Worm (Caenorhabditis elegans) whole organism, mixed stage, embryonic: Measurements from ENCODE around the gene sra-13.

ENCODE experiments used
- ceh-43 ChIP-seq: fragments of 200-800 bp; sonication (Bioruptor generic); optimal IDR thresholded peaks from 2 replicates; lab custom pipeline; 2018; ENCODE audit warnings: mild to moderate bottlenecking, missing genetic modification characterization, moderate library complexity, missing compliant biosample characterization
- drap-1 ChIP-seq: fragments of 200-800 bp; sonication (Bioruptor generic); optimal IDR thresholded peaks from 3 replicates; lab custom pipeline; 2018; ENCODE audit warnings: mild to moderate bottlenecking, missing genetic modification characterization, missing compliant biosample characterization
- elt-1 ChIP-seq: sonication (generic microtip); optimal IDR thresholded peaks from 2 replicates; lab custom pipeline; 2017; ENCODE audit warnings: missing genetic modification characterization, mild to moderate bottlenecking, missing compliant biosample characterization, antibody characterized with exemption, moderate library complexity, borderline replicate concordance; ENCODE audit not compliant: insufficient read depth
- lsy-2 ChIP-seq: fragments of 150-350 bp; optimal IDR thresholded peaks from 2 replicates; lab custom pipeline; 2014; ENCODE audit warnings: missing biosample characterization, missing genetic modification characterization
- mep-1 ChIP-seq: fragments of 150-350 bp; optimal IDR thresholded peaks from 2 replicates; lab custom pipeline; 2017; ENCODE audit warnings: missing biosample characterization, missing genetic modification reagents, missing genetic modification characterization, inconsistent platforms
- nhr-28 ChIP-seq: fragments of 150-350 bp; optimal IDR thresholded peaks from 2 replicates; lab custom pipeline; 2014; ENCODE audit warnings: missing biosample characterization, missing genetic modification characterization
- snpc-4 ChIP-seq: fragments of 150-350 bp; optimal IDR thresholded peaks from 2 replicates; lab custom pipeline; 2014; ENCODE audit warnings: missing biosample characterization, missing genetic modification characterization
- tbx-8 ChIP-seq: fragments of 200-800 bp; sonication (Bioruptor generic); optimal IDR thresholded peaks from 2 replicates; lab custom pipeline; 2018; ENCODE audit warnings: mild to moderate bottlenecking, missing genetic modification characterization, moderate library complexity, missing compliant biosample characterization
- unc-120 ChIP-seq: sonication (generic microtip); optimal IDR thresholded peaks from 2 replicates; lab custom pipeline; 2017; ENCODE audit warnings: missing genetic modification characterization, missing compliant biosample characterization; ENCODE audit not compliant: poor library complexity, severe bottlenecking
- unc-62 ChIP-seq: fragments of 150-350 bp; optimal IDR thresholded peaks from 2 replicates; lab custom pipeline; 2014; ENCODE audit warnings: missing biosample characterization, missing genetic modification reagents, missing genetic modification characterization

DNA sequence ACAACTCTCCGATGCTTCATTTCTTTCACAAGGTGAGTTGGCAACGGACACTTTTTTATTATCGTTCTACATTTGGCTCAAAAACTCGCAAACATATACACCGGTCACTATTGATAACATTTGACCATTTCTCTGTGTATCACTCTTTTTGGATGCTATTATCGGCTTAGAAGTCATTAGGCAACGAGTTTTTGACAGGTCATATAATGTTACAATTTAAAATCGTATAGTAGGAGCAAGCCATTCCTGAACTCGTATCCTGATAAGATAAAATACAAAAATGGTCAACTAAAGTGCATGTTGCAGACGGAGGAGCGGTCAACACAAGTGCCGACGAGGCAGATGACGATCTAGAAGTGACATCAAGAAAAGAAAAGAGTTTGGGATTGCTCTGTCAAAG lies 5.5 kb downstream of the sra-13 start:
- TF ChIP-seq nhr-28 (tag; lab: Kevin White, UChicago) (no peak), elt-1 (no peak), ceh-43 (no peak), snpc-4 (tag; lab: Kevin White, UChicago) (no peak), lsy-2 (tag; lab: Kevin White, UChicago) (no peak), unc-120 (tag; lab: Kevin White, UChicago) (no peak), mep-1 (tag; lab: Kevin White, UChicago) (no peak), tbx-8 (GFP tag; lab: Kevin White, UChicago) (no peak), drap-1 (no peak), unc-62 (no peak)
